Worm (Caenorhabditis elegans) whole organism, L4/young adult: ENCODE data around the gene ttbk-3.

Experiments used
- W03F9.2 ChIP-seq: fragments of 150-350 bp; optimal IDR thresholded peaks from 2 replicates; lab custom pipeline; 2014; ENCODE audit warnings: missing biosample characterization, missing genetic modification characterization
- dao-5 ChIP-seq: sonication (generic microtip); optimal IDR thresholded peaks from 2 replicates; lab custom pipeline; 2016; ENCODE audit warnings: missing genotype, missing genetic modification characterization, moderate library complexity, missing compliant biosample characterization
- him-1 ChIP-seq: sonication (generic microtip); optimal IDR thresholded peaks from 2 replicates; lab custom pipeline; 2016; ENCODE audit warnings: missing genotype, missing genetic modification reagents, missing genetic modification characterization, missing compliant biosample characterization

- TF ChIP-seq W03F9.2 (tag; lab: Kevin White, UChicago): no peak
- TF ChIP-seq him-1: no peak
- TF ChIP-seq dao-5: no peak
Measured at ce11 chrIV:9872786-9873185, 17.0 kb downstream of the ttbk-3 start.
